Worm (Caenorhabditis elegans) whole organism, early embryonic: ENCODE data around the gene nhr-247.

Experiments used
- F13C5.2 ChIP-seq: sonication (generic microtip); optimal IDR thresholded peaks from 2 replicates; lab custom pipeline; 2017; ENCODE audit warnings: mild to moderate bottlenecking, missing genetic modification characterization, inconsistent platforms, missing compliant biosample characterization
- ama-1 ChIP-seq: fragments of 150-350 bp; optimal IDR thresholded peaks from 2 replicates; lab custom pipeline; 2014
- ceh-36 ChIP-seq: sonication (generic microtip); optimal IDR thresholded peaks from 2 replicates; lab custom pipeline; 2016; ENCODE audit warnings: missing genetic modification characterization, inconsistent platforms, missing compliant biosample characterization
- ets-7 ChIP-seq: sonication (generic microtip); optimal IDR thresholded peaks from 2 replicates; lab custom pipeline; 2016; ENCODE audit warnings: missing genotype, missing genetic modification characterization, missing compliant biosample characterization
- flt-1 ChIP-seq: fragments of 200-800 bp; sonication (Bioruptor generic); IDR thresholded peaks from 2 replicates; pipeline ENCODE4 v1.3.6; 2022; ENCODE audit warnings: missing genetic modification characterization, missing compliant biosample characterization
- hmg-4 ChIP-seq: fragments of 200-800 bp; sonication (Bioruptor generic); optimal IDR thresholded peaks from 2 replicates; lab custom pipeline; 2018; ENCODE audit warnings: mild to moderate bottlenecking, missing genetic modification characterization, missing compliant biosample characterization
- hnd-1 ChIP-seq: sonication (generic microtip); optimal IDR thresholded peaks from 2 replicates; lab custom pipeline; 2016; ENCODE audit warnings: missing genetic modification characterization, missing compliant biosample characterization
- sea-1 ChIP-seq: fragments of 200-800 bp; sonication (Bioruptor generic); conservative IDR thresholded peaks from 2 replicates; pipeline ENCODE4 v1.3.6; 2022; ENCODE audit warnings: missing genetic modification characterization, missing compliant biosample characterization
- tbx-11 ChIP-seq: fragments of 200-800 bp; sonication (Bioruptor generic); IDR thresholded peaks from 2 replicates; pipeline ENCODE4 v1.3.6; 2022; ENCODE audit warnings: missing genetic modification characterization, missing compliant biosample characterization
- tbx-37 ChIP-seq: fragments of 200-800 bp; sonication (Bioruptor generic); conservative IDR thresholded peaks from 2 replicates; pipeline ENCODE4 v1.3.6; 2022; ENCODE audit warnings: missing genetic modification reagents, missing genetic modification characterization, missing compliant biosample characterization

DNA sequence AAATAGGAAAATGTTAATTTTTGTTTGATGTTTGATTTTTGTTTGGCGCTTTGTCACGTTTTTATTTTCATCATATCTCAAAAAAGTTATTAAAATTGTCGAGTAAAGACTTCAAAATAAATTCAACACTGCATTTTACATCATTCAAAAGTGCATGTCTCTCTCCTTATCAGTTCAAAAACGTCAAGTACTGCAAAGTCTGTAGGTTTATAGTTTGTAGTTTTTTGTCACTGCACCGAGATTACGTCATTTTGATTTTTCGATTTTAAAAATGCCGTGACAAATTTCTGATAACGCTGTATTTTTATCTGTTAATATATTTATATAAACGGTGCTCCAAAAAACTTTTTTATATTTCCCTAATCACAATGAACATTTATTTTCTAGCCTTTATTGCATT lies 31.9 kb downstream of the nhr-247 start, which contains the start of gene C29F3.7:
- no peak for TF ChIP-seq tbx-11 (GFP tag; lab: Robert Waterston, UW)
- TF ChIP-seq hnd-1 (tag; lab: Kevin White, UChicago), result no peak
- no peak for TF ChIP-seq F13C5.2
- TF ChIP-seq flt-1 (GFP tag; lab: Robert Waterston, UW), result no peak
- no peak for TF ChIP-seq ama-1 (lab: Kevin White, UChicago)
- no peak for TF ChIP-seq tbx-37 (GFP tag; lab: Robert Waterston, UW)
- TF ChIP-seq sea-1 (GFP tag; lab: Robert Waterston, UW), result no peak
- no peak for TF ChIP-seq ets-7
- TF ChIP-seq hmg-4 (GFP tag; lab: Kevin White, UChicago), result no peak
- no peak for TF ChIP-seq ceh-36
